Worm (Caenorhabditis elegans): ENCODE results near the gene F36H12.10.

Gene F36H12.10

ce11 chrIV:5216349-5216748 lies 38.2 kb downstream of the F36H12.10 start:
- TF ChIP-seq nhr-23 (tag; optimal IDR thresholded peaks at IDR 0.05) (peak; percentile 82), nhr-25 (tag; optimal IDR thresholded peaks at IDR 0.05) (peak; percentile 66), nhr-11 (tag; optimal IDR thresholded peaks at IDR 0.05) (no peak)

- TF ChIP-seq elt-1 (tag; optimal IDR thresholded peaks at IDR 0.05) (no peak), nhr-11 (tag; optimal IDR thresholded peaks at IDR 0.05) (no peak), elt-2 (tag; optimal IDR thresholded peaks at IDR 0.05) (no peak), nhr-67 (tag; optimal IDR thresholded peaks at IDR 0.05) (no peak), lsy-12 (tag; optimal IDR thresholded peaks at IDR 0.05) (no peak), nhr-28 (tag; optimal IDR thresholded peaks at IDR 0.05) (no peak), unc-39 (tag; optimal IDR thresholded peaks at IDR 0.05) (no peak), ama-1 (optimal IDR thresholded peaks at IDR 0.05) (no peak), snpc-4 (tag; optimal IDR thresholded peaks at IDR 0.05) (no peak), nhr-23 (tag; optimal IDR thresholded peaks at IDR 0.05) (no peak)
Observed at ce11 chrIV:5215092-5215491, 39.5 kb downstream of the F36H12.10 start, which contains the start of gene Y59E9AL.4. TSS of gene Y59E9AL.4 (minus strand) at chrIV:5215192.

- TF ChIP-seq lin-39 (tag; optimal IDR thresholded peaks at IDR 0.05) (no peak), hmg-11 (tag; optimal IDR thresholded peaks at IDR 0.05) (no peak), nhr-28 (tag; optimal IDR thresholded peaks at IDR 0.05) (no peak), skn-1 (tag; optimal IDR thresholded peaks at IDR 0.05) (no peak), elt-2 (tag; optimal IDR thresholded peaks at IDR 0.05) (no peak), unc-39 (tag; optimal IDR thresholded peaks at IDR 0.05) (no peak)
Observed at ce11 chrIV:5210606-5211005, 44.0 kb downstream of the F36H12.10 start.

- TF ChIP-seq hmg-11 (tag; optimal IDR thresholded peaks at IDR 0.05), result peak; percentile 91
- peak; percentile 46 for TF ChIP-seq elt-2 (tag; optimal IDR thresholded peaks at IDR 0.05)
- TF ChIP-seq nhr-11 (tag; optimal IDR thresholded peaks at IDR 0.05), result peak; percentile 69
- TF ChIP-seq snpc-4 (tag; optimal IDR thresholded peaks at IDR 0.05), result peak; percentile 84
- peak; percentile 24 for TF ChIP-seq nhr-43 (tag; optimal IDR thresholded peaks at IDR 0.05; ENCODE audit: poor library complexity, severe bottlenecking)
- TF ChIP-seq nhr-77 (tag; optimal IDR thresholded peaks at IDR 0.05), result peak; percentile 63
- TF ChIP-seq eor-1 (tag; optimal IDR thresholded peaks at IDR 0.05), result no peak
- TF ChIP-seq lin-15B (tag; optimal IDR thresholded peaks at IDR 0.05), result peak; percentile 96
- peak; percentile 86 for TF ChIP-seq pha-4 (tag; optimal IDR thresholded peaks at IDR 0.05)
- peak; percentile 77 for TF ChIP-seq nfya-1 (tag; optimal IDR thresholded peaks at IDR 0.05; ENCODE audit: insufficient read depth)
- peak; percentile 48 for TF ChIP-seq lsy-12 (tag; optimal IDR thresholded peaks at IDR 0.05)
- peak; percentile 94 for TF ChIP-seq egl-5 (tag; optimal IDR thresholded peaks at IDR 0.05)
- no peak for TF ChIP-seq skn-1 (tag; optimal IDR thresholded peaks at IDR 0.05)
- TF ChIP-seq R02D3.7 (tag; optimal IDR thresholded peaks at IDR 0.05), result peak; percentile 97
- TF ChIP-seq ceh-28 (tag; optimal IDR thresholded peaks at IDR 0.05), result peak; percentile 65
- TF ChIP-seq jun-1 (tag; optimal IDR thresholded peaks at IDR 0.05), result peak; percentile 51
- peak; percentile 58 for TF ChIP-seq fkh-2 (tag; optimal IDR thresholded peaks at IDR 0.05)
- peak; percentile 63 for TF ChIP-seq lin-39 (tag; optimal IDR thresholded peaks at IDR 0.05)
- TF ChIP-seq pqm-1 (tag; optimal IDR thresholded peaks at IDR 0.05), result peak; percentile 17
- TF ChIP-seq nhr-28 (tag; optimal IDR thresholded peaks at IDR 0.05), result no peak
- no peak for TF ChIP-seq ztf-4 (tag; optimal IDR thresholded peaks at IDR 0.05)
- peak; percentile 62 for TF ChIP-seq nhr-25 (tag; optimal IDR thresholded peaks at IDR 0.05)
- no peak for TF ChIP-seq egl-27 (tag; optimal IDR thresholded peaks at IDR 0.05)
Observed at ce11 chrIV:5209390-5209789, 45.2 kb downstream of the F36H12.10 start, which contains the start of the genes Y59E9AL.36 and nbet-1. TSS of gene Y59E9AL.36 (minus strand) at chrIV:5209481. TSS of gene nbet-1 (plus strand) at chrIV:5209501.

ce11 chrIV:5206716-5207115 lies 47.9 kb downstream of the F36H12.10 start:
- TF ChIP-seq lsy-12 (tag; optimal IDR thresholded peaks at IDR 0.05), result no peak
- TF ChIP-seq elt-3 (tag; optimal IDR thresholded peaks at IDR 0.05), result no peak
- TF ChIP-seq elt-2 (tag; optimal IDR thresholded peaks at IDR 0.05), result no peak
- no peak for TF ChIP-seq nhr-67 (tag; optimal IDR thresholded peaks at IDR 0.05)
- TF ChIP-seq pqm-1 (tag; optimal IDR thresholded peaks at IDR 0.05), result no peak
- TF ChIP-seq nhr-11 (tag; optimal IDR thresholded peaks at IDR 0.05), result no peak
- no peak for TF ChIP-seq R02D3.7 (tag; optimal IDR thresholded peaks at IDR 0.05)
- TF ChIP-seq nhr-23 (tag; optimal IDR thresholded peaks at IDR 0.05), result no peak
- no peak for TF ChIP-seq elt-1 (tag; optimal IDR thresholded peaks at IDR 0.05)
- no peak for TF ChIP-seq ceh-82 (tag; optimal IDR thresholded peaks at IDR 0.05)
- no peak for TF ChIP-seq snpc-4 (tag; optimal IDR thresholded peaks at IDR 0.05)
- no peak for TF ChIP-seq fos-1 (tag; optimal IDR thresholded peaks at IDR 0.05)
- TF ChIP-seq egl-27 (tag; optimal IDR thresholded peaks at IDR 0.05), result no peak
- TF ChIP-seq ceh-16 (tag; optimal IDR thresholded peaks at IDR 0.05), result no peak
- TF ChIP-seq skn-1 (tag; optimal IDR thresholded peaks at IDR 0.05), result no peak
- TF ChIP-seq daf-12 (tag; optimal IDR thresholded peaks at IDR 0.05), result no peak
- TF ChIP-seq sea-2 (GFP tag; optimal IDR thresholded peaks at IDR 0.05), result no peak
- no peak for TF ChIP-seq nfya-1 (tag; optimal IDR thresholded peaks at IDR 0.05; ENCODE audit: insufficient read depth)
- no peak for TF ChIP-seq ama-1 (optimal IDR thresholded peaks at IDR 0.05)
